Fruit fly (Drosophila melanogaster): ENCODE data around the gene Veneno.

Gene Veneno

DNA sequence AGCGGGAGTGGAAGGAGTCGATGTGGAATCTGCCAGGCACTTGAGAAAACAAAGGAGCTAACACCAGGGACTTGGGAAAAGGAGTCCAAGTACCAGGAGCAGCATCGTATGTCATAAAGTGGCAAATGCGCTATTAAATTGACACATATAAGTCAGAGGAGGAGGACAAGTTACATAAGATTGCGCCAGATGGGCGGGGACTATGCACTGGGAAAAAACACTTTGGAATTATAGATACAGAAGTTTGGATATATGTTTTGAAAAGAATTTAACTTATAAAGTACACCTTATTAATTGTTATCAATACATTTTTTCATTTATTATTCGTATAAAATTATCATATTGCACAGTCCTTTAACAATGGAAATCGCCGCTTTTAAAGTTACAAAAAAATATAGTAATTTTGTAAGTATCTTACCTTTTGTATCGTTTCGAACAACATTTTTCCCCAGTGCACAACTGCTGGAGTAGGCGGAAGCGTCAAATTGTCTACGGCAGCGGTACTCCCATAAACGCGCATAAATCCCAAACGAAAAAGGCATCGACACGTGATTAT lies 26.3 kb downstream of the Veneno start:
- TF ChIP-seq usp (GFP tag; optimal IDR thresholded peaks at IDR 0.05) = no peak
- no peak for TF ChIP-seq sage (GFP tag; optimal IDR thresholded peaks at IDR 0.05)
- TF ChIP-seq HLH106 (tag; optimal IDR thresholded peaks at IDR 0.05) = no peak
- TF ChIP-seq tai (GFP tag; optimal IDR thresholded peaks at IDR 0.05) = no peak
- TF ChIP-seq CrebA (GFP tag; optimal IDR thresholded peaks at IDR 0.05; ENCODE audit: borderline replicate concordance) = no peak
- TF ChIP-seq sv (GFP tag; optimal IDR thresholded peaks at IDR 0.05) = no peak
- TF ChIP-seq CG9705 (GFP tag; optimal IDR thresholded peaks at IDR 0.05) = no peak
- TF ChIP-seq Hr83 (GFP tag; optimal IDR thresholded peaks at IDR 0.05; ENCODE audit: poor library complexity, severe bottlenecking) = no peak
- TF ChIP-seq Myc (optimal IDR thresholded peaks at IDR 0.05) = no peak
- TF ChIP-seq Mio (GFP tag; optimal IDR thresholded peaks at IDR 0.05) = no peak
- TF ChIP-seq Hnf4 (GFP tag; optimal IDR thresholded peaks at IDR 0.05) = no peak
- no peak for TF ChIP-seq Abd-B (GFP tag; optimal IDR thresholded peaks at IDR 0.05)
- TF ChIP-seq ey (GFP tag; optimal IDR thresholded peaks at IDR 0.05) = no peak
- no peak for TF ChIP-seq dmrt93B (GFP tag; optimal IDR thresholded peaks at IDR 0.05)
- TF ChIP-seq rgr (GFP tag; optimal IDR thresholded peaks at IDR 0.05) = no peak
- TF ChIP-seq CG32264 (GFP tag; optimal IDR thresholded peaks at IDR 0.05) = no peak
- TF ChIP-seq psq (GFP tag; optimal IDR thresholded peaks at IDR 0.05) = no peak
- TF ChIP-seq Dfd (GFP tag; optimal IDR thresholded peaks at IDR 0.05) = no peak
- TF ChIP-seq woc (GFP tag; optimal IDR thresholded peaks at IDR 0.05) = no peak

DNA sequence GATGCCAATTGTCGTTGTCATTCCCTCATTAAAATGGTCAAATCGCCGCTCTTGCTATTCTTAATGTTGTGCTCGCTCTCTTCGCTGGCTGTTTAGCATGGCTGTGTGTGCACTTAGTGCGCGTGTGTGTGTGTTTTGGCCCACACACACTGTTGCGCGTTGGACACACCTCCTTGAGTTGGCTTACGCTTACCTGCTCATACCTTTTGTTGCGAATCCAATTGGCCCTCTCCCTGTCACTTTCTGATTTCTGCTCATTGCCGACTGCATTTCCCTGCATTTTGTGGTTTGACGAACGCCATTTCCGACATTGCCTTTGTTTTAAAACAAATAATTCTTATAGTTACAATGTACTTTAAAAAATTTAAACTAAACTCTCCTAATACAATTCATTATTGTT lies 27.4 kb downstream of the Veneno start:
- no peak for TF ChIP-seq Dif (GFP tag; optimal IDR thresholded peaks at IDR 0.05; ENCODE audit: partially characterized antibody)
- no peak for TF ChIP-seq brk (GFP tag; optimal IDR thresholded peaks at IDR 0.05)
- TF ChIP-seq sv (GFP tag; optimal IDR thresholded peaks at IDR 0.05) = no peak
- no peak for TF ChIP-seq dl (GFP tag; optimal IDR thresholded peaks at IDR 0.05; ENCODE audit: insufficient read depth in 1 of 2, partially characterized antibody in 2 of 2)

DNA sequence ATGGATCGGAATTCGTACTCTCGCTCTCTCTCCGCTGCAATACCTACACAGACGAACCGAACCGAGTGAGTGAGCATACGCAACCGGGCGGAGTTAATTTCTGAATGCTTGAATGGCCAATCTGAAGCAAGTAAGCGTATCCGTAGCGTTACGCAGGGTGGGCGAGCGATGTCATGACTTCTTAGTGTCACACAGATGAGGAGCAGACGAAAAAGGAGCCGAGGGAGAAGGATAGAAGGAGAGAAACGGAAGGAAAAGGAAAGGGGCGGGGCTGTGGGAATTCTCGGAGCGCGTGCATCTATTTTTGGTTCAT lies 27.9 kb downstream of the Veneno start:
- TF ChIP-seq lola (GFP tag; optimal IDR thresholded peaks at IDR 0.05) (no peak), psq (GFP tag; optimal IDR thresholded peaks at IDR 0.05) (peak; percentile 8), Mio (GFP tag; optimal IDR thresholded peaks at IDR 0.05) (no peak)

DNA sequence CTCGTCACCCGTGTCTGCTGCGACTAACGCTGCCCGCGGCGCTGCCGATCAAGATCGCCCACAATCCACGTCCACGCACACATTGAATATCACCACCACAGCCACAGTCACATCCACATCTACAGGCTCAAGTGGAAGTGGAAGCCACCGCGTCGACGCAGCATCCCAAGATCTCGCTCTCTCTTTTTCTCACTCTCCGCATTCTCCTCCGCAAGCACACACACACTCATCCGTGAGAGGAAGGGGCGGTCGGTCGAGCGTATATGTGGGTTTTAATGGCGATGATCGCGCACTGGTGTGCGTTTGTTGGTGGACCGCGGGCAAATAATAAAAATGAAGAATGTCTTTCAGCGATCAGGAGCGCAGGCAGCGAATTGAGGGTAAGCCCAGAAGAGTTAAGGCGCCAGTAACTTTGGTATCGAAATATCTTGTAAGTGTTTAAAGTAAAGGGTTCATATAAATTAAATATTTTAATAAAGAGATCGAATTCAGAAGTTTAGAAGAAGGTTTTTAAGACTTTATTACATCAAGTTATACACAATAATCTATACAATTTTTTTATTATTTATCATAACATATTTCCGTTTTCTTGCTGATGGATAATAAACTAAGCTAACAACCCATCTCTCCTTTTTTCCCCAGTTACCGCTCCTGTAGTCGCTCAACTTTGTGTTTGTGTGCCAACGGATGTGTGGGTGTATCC lies 28.4 kb downstream of the Veneno start, which contains the start of gene Poxm:
Gene Poxm, minus strand, starts transcription at position 25 of the 703 bp plus-strand sequence.
- TF ChIP-seq h (GFP tag; optimal IDR thresholded peaks at IDR 0.05) = peak; percentile 90
- no peak for TF ChIP-seq brk (GFP tag; optimal IDR thresholded peaks at IDR 0.05)
- TF ChIP-seq foxo (GFP tag; optimal IDR thresholded peaks at IDR 0.05) = peak in 1 of 2 experiments; percentile 93
- peak; percentile 87 for TF ChIP-seq CG9705 (GFP tag; optimal IDR thresholded peaks at IDR 0.05)
- TF ChIP-seq CrebA (GFP tag; optimal IDR thresholded peaks at IDR 0.05; ENCODE audit: borderline replicate concordance) = no peak
- TF ChIP-seq sage (GFP tag; optimal IDR thresholded peaks at IDR 0.05) = peak; percentile 69
- no peak for TF ChIP-seq jim (GFP tag; optimal IDR thresholded peaks at IDR 0.05)
- peak; percentile 94 for TF ChIP-seq Sp1 (GFP tag; optimal IDR thresholded peaks at IDR 0.05)
- TF ChIP-seq psq (GFP tag; optimal IDR thresholded peaks at IDR 0.05) = peak; percentile 89
- TF ChIP-seq Rel (GFP tag; optimal IDR thresholded peaks at IDR 0.05) = no peak
- TF ChIP-seq Rel (tag; optimal IDR thresholded peaks at IDR 0.05) = peak; percentile 54
- no peak for TF ChIP-seq Abd-B (GFP tag; optimal IDR thresholded peaks at IDR 0.05)
- TF ChIP-seq CG32264 (GFP tag; optimal IDR thresholded peaks at IDR 0.05) = peak; percentile 1
- TF ChIP-seq Dif (GFP tag; optimal IDR thresholded peaks at IDR 0.05; ENCODE audit: partially characterized antibody) = peak; percentile 78
- TF ChIP-seq woc (GFP tag; optimal IDR thresholded peaks at IDR 0.05) = no peak
- TF ChIP-seq Hnf4 (GFP tag; optimal IDR thresholded peaks at IDR 0.05) = peak; percentile 49
- no peak for TF ChIP-seq usp (GFP tag; optimal IDR thresholded peaks at IDR 0.05)
- TF ChIP-seq Jra (GFP tag; optimal IDR thresholded peaks at IDR 0.05) = peak; percentile 26
- peak; percentile 46 for TF ChIP-seq dsf (GFP tag; optimal IDR thresholded peaks at IDR 0.05; ENCODE audit: borderline replicate concordance)
- TF ChIP-seq Vsx2 (GFP tag; optimal IDR thresholded peaks at IDR 0.05; ENCODE audit: partially characterized antibody) = no peak
- peak; percentile 90 for TF ChIP-seq fru (GFP tag; optimal IDR thresholded peaks at IDR 0.05)
- TF ChIP-seq Hr83 (GFP tag; optimal IDR thresholded peaks at IDR 0.05; ENCODE audit: poor library complexity, severe bottlenecking) = peak; percentile 19
- no peak for TF ChIP-seq lola (GFP tag; optimal IDR thresholded peaks at IDR 0.05)
- peak; percentile 83 for TF ChIP-seq sv (GFP tag; optimal IDR thresholded peaks at IDR 0.05)
- TF ChIP-seq GATAd (GFP tag; optimal IDR thresholded peaks at IDR 0.05) = no peak
- peak; percentile 62 for TF ChIP-seq br (GFP tag; optimal IDR thresholded peaks at IDR 0.05)
- TF ChIP-seq tai (GFP tag; optimal IDR thresholded peaks at IDR 0.05) = no peak
- TF ChIP-seq Mio (GFP tag; optimal IDR thresholded peaks at IDR 0.05) = peak; percentile 17
- peak; percentile 85 for TF ChIP-seq OdsH (GFP tag; optimal IDR thresholded peaks at IDR 0.05)
- TF ChIP-seq HLH106 (tag; optimal IDR thresholded peaks at IDR 0.05) = peak; percentile 95
- peak; percentile 44 for TF ChIP-seq N (GFP tag; optimal IDR thresholded peaks at IDR 0.05)
- TF ChIP-seq ey (GFP tag; optimal IDR thresholded peaks at IDR 0.05) = peak; percentile 79
- TF ChIP-seq pan (optimal IDR thresholded peaks at IDR 0.05) = no peak
- TF ChIP-seq dmrt93B (GFP tag; optimal IDR thresholded peaks at IDR 0.05) = peak; percentile 97
- no peak for TF ChIP-seq Hr78 (GFP tag; optimal IDR thresholded peaks at IDR 0.05)
- TF ChIP-seq Myc (optimal IDR thresholded peaks at IDR 0.05) = no peak
- TF ChIP-seq dl (GFP tag; optimal IDR thresholded peaks at IDR 0.05; ENCODE audit: insufficient read depth in 1 of 2, partially characterized antibody in 2 of 2) = peak; percentile 45 to 52
- peak; percentile 83 for TF ChIP-seq Dfd (GFP tag; optimal IDR thresholded peaks at IDR 0.05)
- peak; percentile 81 for TF ChIP-seq rgr (GFP tag; optimal IDR thresholded peaks at IDR 0.05)
